Fruit fly (Drosophila melanogaster) whole organism, embryonic: ENCODE results near the gene CG9933.
A peak's percentile ranks its signal among the peaks of the same experiment; 100 is the strongest.

Experiments used
- Adf1 ChIP-seq: fragments of 200-800 bp; sonication (Bioruptor generic); IDR thresholded peaks from 2 replicates; pipeline ENCODE4 v1.3.6; 2022; ENCODE audit warnings: missing biosample characterization, missing genetic modification characterization
- Aef1 ChIP-seq: fragments of 200-800 bp; sonication (Bioruptor generic); IDR thresholded peaks from 3 replicates; pipeline ENCODE4 v1.3.6; 2022; ENCODE audit warnings: missing biosample characterization, missing genetic modification characterization
- CG10209 ChIP-seq: fragments of 200-800 bp; sonication (Bioruptor generic); optimal IDR thresholded peaks from 3 replicates; lab custom pipeline; 2017; ENCODE audit warnings: missing biosample characterization, mild to moderate bottlenecking, missing genetic modification characterization, missing genetic modification reagents
- CG12104 ChIP-seq: fragments of 200-800 bp; sonication (Bioruptor generic); optimal IDR thresholded peaks from 3 replicates; lab custom pipeline; 2016; ENCODE audit warnings: missing biosample characterization, missing genetic modification characterization
- CG13123 ChIP-seq: fragments of 200-800 bp; sonication (Bioruptor generic); optimal IDR thresholded peaks from 2 replicates; lab custom pipeline; 2016; ENCODE audit warnings: missing biosample characterization, missing genetic modification characterization
- CG13894 ChIP-seq: fragments of 200-800 bp; sonication (Bioruptor generic); optimal IDR thresholded peaks from 3 replicates; lab custom pipeline; 2018; ENCODE audit warnings: missing biosample characterization, mild to moderate bottlenecking, missing genetic modification characterization, moderate library complexity
- CG14710 ChIP-seq: fragments of 200-800 bp; sonication (Bioruptor generic); optimal IDR thresholded peaks from 3 replicates; lab custom pipeline; 2019; ENCODE audit warnings: missing biosample characterization, mild to moderate bottlenecking, missing genetic modification characterization, moderate library complexity
- CG17912 ChIP-seq: fragments of 200-800 bp; sonication (Bioruptor generic); optimal IDR thresholded peaks from 2 replicates; lab custom pipeline; 2018; ENCODE audit warnings: missing biosample characterization, mild to moderate bottlenecking, missing genetic modification characterization
- CG2116 ChIP-seq: fragments of 200-800 bp; sonication (Bioruptor generic); optimal IDR thresholded peaks from 3 replicates; lab custom pipeline; 2018; ENCODE audit warnings: missing biosample characterization, mild to moderate bottlenecking, missing genetic modification characterization
- CG2129 ChIP-seq: fragments of 200-800 bp; sonication (Bioruptor generic); IDR thresholded peaks from 2 replicates; pipeline ENCODE4 v1.3.6; 2022; ENCODE audit warnings: missing biosample characterization, missing genetic modification characterization; ENCODE audit not compliant: partially characterized antibody
- CG30431 ChIP-seq: fragments of 200-800 bp; sonication (Bioruptor generic); optimal IDR thresholded peaks from 2 replicates; lab custom pipeline; 2017; ENCODE audit warnings: missing biosample characterization, missing genetic modification characterization
- CG4707 ChIP-seq: fragments of 200-800 bp; sonication (Bioruptor generic); optimal IDR thresholded peaks from 2 replicates; lab custom pipeline; 2018; ENCODE audit warnings: missing biosample characterization, mild to moderate bottlenecking, missing genetic modification characterization, moderate library complexity
- CG4854 ChIP-seq: fragments of 200-800 bp; sonication (Bioruptor generic); optimal IDR thresholded peaks from 2 replicates; lab custom pipeline; 2016; ENCODE audit warnings: missing biosample characterization, missing genetic modification characterization, inconsistent platforms
- CG6765 ChIP-seq: fragments of 200-800 bp; sonication (Bioruptor generic); optimal IDR thresholded peaks from 3 replicates; lab custom pipeline; 2017; ENCODE audit warnings: missing biosample characterization, mild to moderate bottlenecking, missing genetic modification characterization
- CG7745 ChIP-seq: fragments of 200-800 bp; sonication (Bioruptor generic); optimal IDR thresholded peaks from 2 replicates; lab custom pipeline; 2018; ENCODE audit warnings: missing biosample characterization, mild to moderate bottlenecking, missing genetic modification characterization, moderate library complexity
- CG8388 ChIP-seq: fragments of 200-800 bp; sonication (Bioruptor generic); optimal IDR thresholded peaks from 2 replicates; lab custom pipeline; 2019; ENCODE audit warnings: missing biosample characterization, mild to moderate bottlenecking, missing genetic modification characterization, moderate library complexity
- CG9437 ChIP-seq: fragments of 200-800 bp; sonication (Bioruptor generic); optimal IDR thresholded peaks from 2 replicates; lab custom pipeline; 2018; ENCODE audit warnings: missing biosample characterization, mild to moderate bottlenecking, missing genetic modification characterization
- Dip3 ChIP-seq: fragments of 200-800 bp; sonication (Bioruptor generic); optimal IDR thresholded peaks from 3 replicates; lab custom pipeline; 2016; ENCODE audit warnings: missing biosample characterization, missing genetic modification characterization
- Ets65A ChIP-seq: fragments of 200-800 bp; sonication (Bioruptor generic); peaks from one replicate; lab custom pipeline; 2016; ENCODE audit warnings: missing biosample characterization, missing genetic modification characterization
- Fer2 ChIP-seq: fragments of 200-800 bp; sonication (Bioruptor generic); optimal IDR thresholded peaks from 2 replicates; lab custom pipeline; 2018; ENCODE audit warnings: missing biosample characterization, mild to moderate bottlenecking, missing genetic modification characterization, moderate library complexity
- Gsc ChIP-seq: fragments of 200-800 bp; sonication (Bioruptor generic); IDR thresholded peaks from 2 replicates; pipeline ENCODE4 v1.3.6; 2022; ENCODE audit warnings: missing biosample characterization, missing genetic modification characterization
- HmgD ChIP-seq: fragments of 200-800 bp; sonication (Bioruptor generic); optimal IDR thresholded peaks from 3 replicates; lab custom pipeline; 2016; ENCODE audit warnings: missing biosample characterization, missing genetic modification characterization
- Hmr ChIP-seq: fragments of 200-800 bp; sonication (Bioruptor generic); optimal IDR thresholded peaks from 3 replicates; lab custom pipeline; 2017; ENCODE audit warnings: mild to moderate bottlenecking, missing biosample characterization, missing genetic modification reagents, missing genetic modification characterization
- Hsf ChIP-seq: fragments of 200-800 bp; sonication (Bioruptor generic); optimal IDR thresholded peaks from 3 replicates; lab custom pipeline; 2016; ENCODE audit warnings: missing biosample characterization, missing genetic modification characterization
- MESR4 ChIP-seq: fragments of 200-800 bp; sonication (Bioruptor generic); optimal IDR thresholded peaks from 2 replicates; lab custom pipeline; 2018; ENCODE audit warnings: missing biosample characterization, mild to moderate bottlenecking, missing genetic modification characterization, moderate library complexity
- Mad ChIP-seq: fragments of 200-800 bp; sonication (Bioruptor generic); optimal IDR thresholded peaks from 2 replicates; lab custom pipeline; 2016; ENCODE audit warnings: missing biosample characterization, missing genetic modification characterization
- Opbp ChIP-seq: fragments of 200-800 bp; sonication (Bioruptor generic); IDR thresholded peaks from 3 replicates; pipeline ENCODE4 v1.3.6; 2022; ENCODE audit warnings: missing biosample characterization, missing genetic modification characterization; ENCODE audit not compliant: partially characterized antibody
- Side ChIP-seq: fragments of 200-800 bp; sonication (Bioruptor generic); optimal IDR thresholded peaks from 2 replicates; lab custom pipeline; 2016; ENCODE audit warnings: missing biosample characterization, missing genetic modification characterization
- Stat92E ChIP-seq, 3 experiments: fragments of >200 bp in 2 of 3; fragments of 200-800 bp in 1 of 3; sonication (Bioruptor generic) in 1 of 3; optimal IDR thresholded peaks; 2 replicates each; lab custom pipeline; 2017 to 2019; ENCODE audit warnings: missing biosample characterization in 3 of 3, missing genetic modification characterization in 3 of 3, mild to moderate bottlenecking in 1 of 3, moderate library complexity in 1 of 3
- ash1 ChIP-seq: fragments of 200-800 bp; sonication (Bioruptor generic); optimal IDR thresholded peaks from 2 replicates; lab custom pipeline; 2018; ENCODE audit warnings: missing biosample characterization, mild to moderate bottlenecking, missing genetic modification characterization
- bbx ChIP-seq: fragments of 200-800 bp; sonication (Bioruptor generic); IDR thresholded peaks from 2 replicates; pipeline ENCODE4 v1.3.6; 2022; ENCODE audit warnings: missing biosample characterization, missing genetic modification characterization; ENCODE audit not compliant: partially characterized antibody
- caup ChIP-seq: fragments of 200-800 bp; sonication (Bioruptor generic); optimal IDR thresholded peaks from 3 replicates; lab custom pipeline; 2017; ENCODE audit warnings: missing biosample characterization, mild to moderate bottlenecking, missing genetic modification characterization, moderate library complexity; ENCODE audit not compliant: severe bottlenecking
- chinmo ChIP-seq: fragments of 200-800 bp; sonication (Bioruptor generic); IDR thresholded peaks from 4 replicates; pipeline ENCODE4 v1.3.6; 2022; ENCODE audit warnings: missing biosample characterization, missing genetic modification characterization; ENCODE audit not compliant: partially characterized antibody
- chn ChIP-seq: fragments of 200-800 bp; sonication (Bioruptor generic); optimal IDR thresholded peaks from 2 replicates; lab custom pipeline; 2016; ENCODE audit warnings: missing biosample characterization, missing genetic modification characterization
- eve ChIP-seq, 2 experiments: fragments of >200 bp; optimal IDR thresholded peaks; 2 replicates each; lab custom pipeline; 2017; ENCODE audit warnings: missing biosample characterization in 2 of 2, missing genetic modification characterization in 2 of 2
- exex ChIP-seq: fragments of 200-800 bp; sonication (Bioruptor generic); optimal IDR thresholded peaks from 4 replicates; lab custom pipeline; 2018; ENCODE audit warnings: missing biosample characterization, mild to moderate bottlenecking, missing genetic modification characterization, moderate library complexity
- eyg ChIP-seq: fragments of 200-800 bp; sonication (Bioruptor generic); optimal IDR thresholded peaks from 3 replicates; lab custom pipeline; 2016; ENCODE audit warnings: missing biosample characterization, missing genetic modification characterization
- gcm ChIP-seq: fragments of 200-800 bp; sonication (Bioruptor generic); optimal IDR thresholded peaks from 2 replicates; lab custom pipeline; 2019; ENCODE audit warnings: missing biosample characterization, mild to moderate bottlenecking, missing genetic modification characterization, moderate library complexity
- ham ChIP-seq: fragments of 200-800 bp; sonication (Bioruptor generic); IDR thresholded peaks from 2 replicates; pipeline ENCODE4 v1.3.6; 2022; ENCODE audit warnings: missing biosample characterization, missing genetic modification characterization
- lab ChIP-seq: fragments of 200-800 bp; sonication (Bioruptor generic); optimal IDR thresholded peaks from 3 replicates; lab custom pipeline; 2017; ENCODE audit warnings: missing biosample characterization, missing genetic modification characterization, mild to moderate bottlenecking, moderate library complexity, missing genetic modification reagents
- lola ChIP-seq, 3 experiments: fragments of >200 bp in 2 of 3; fragments of 200-800 bp in 1 of 3; sonication (Bioruptor generic) in 1 of 3; optimal IDR thresholded peaks; 2 replicates each; lab custom pipeline; 2017 to 2019; ENCODE audit warnings: missing biosample characterization in 3 of 3, missing genetic modification characterization in 3 of 3, mild to moderate bottlenecking in 1 of 3, moderate library complexity in 1 of 3
- mld ChIP-seq: fragments of 200-800 bp; sonication (Bioruptor generic); IDR thresholded peaks from 3 replicates; pipeline ENCODE4 v1.3.6; 2022; ENCODE audit warnings: missing biosample characterization, missing genetic modification characterization; ENCODE audit not compliant: partially characterized antibody
- otp ChIP-seq: fragments of 200-800 bp; sonication (Bioruptor generic); IDR thresholded peaks from 3 replicates; pipeline ENCODE4, ENCODE4 v1.3.6; 2022; ENCODE audit warnings: missing biosample characterization, missing genetic modification characterization
- pho ChIP-seq: fragments of 200-800 bp; sonication (Bioruptor generic); optimal IDR thresholded peaks from 2 replicates; lab custom pipeline; 2016; ENCODE audit warnings: missing biosample characterization, missing genetic modification characterization
- sr ChIP-seq: fragments of 200-800 bp; sonication (Bioruptor generic); IDR thresholded peaks from 3 replicates; pipeline ENCODE4 v1.3.6; 2022; ENCODE audit warnings: missing biosample characterization, missing genetic modification characterization
- stc ChIP-seq: fragments of 200-800 bp; sonication (Bioruptor generic); IDR thresholded peaks from 2 replicates; pipeline ENCODE4 v1.3.6; 2022; ENCODE audit warnings: missing biosample characterization, missing genetic modification characterization
- sug ChIP-seq: fragments of 200-800 bp; optimal IDR thresholded peaks from 2 replicates; lab custom pipeline; 2019; ENCODE audit warnings: missing biosample characterization, mild to moderate bottlenecking, missing genetic modification characterization, moderate library complexity

The CG9933 gene

dm6 chr2L:13004059-13004870 is 16.8 kb downstream of the CG9933 start, which contains the start of the genes Vha68-1 and mTor (continued):
- TF ChIP-seq CG9437 (GFP tag; lab: Kevin White, UChicago) (peak; percentile 68), pho (peak; percentile 76), Mad (GFP tag; lab: Kevin White, UChicago) (peak; percentile 53), Hsf (peak; percentile 80), CG14710 (tag; lab: Kevin White, UChicago) (peak; percentile 88), chinmo (GFP tag; lab: Robert Waterston, UW) (0 out of 4 replicates have a peak, but pooled peaks have one; percentile 65), stc (GFP tag; lab: Robert Waterston, UW) (no peak), sr (GFP tag; lab: Robert Waterston, UW) (no peak; the same call in 2 of the 3 replicates), Hmr (GFP tag; lab: Kevin White, UChicago) (no peak), ash1 (GFP tag; lab: Kevin White, UChicago) (no peak), Aef1 (GFP tag; lab: Robert Waterston, UW) (peak; percentile 81), Adf1 (peak; percentile 54), Side (GFP tag; lab: Kevin White, UChicago) (peak; percentile 51), otp (GFP tag; lab: Robert Waterston, UW) (0 out of 3 replicates have a peak, but pooled peaks have one; percentile 7), lab (GFP tag; lab: Kevin White, UChicago) (no peak), bbx (GFP tag; lab: Robert Waterston, UW) (peak; percentile 75), lola (GFP tag; optimal IDR thresholded peaks at IDR 0.05; lab: Kevin White, UChicago) (peak in 1 of 3 experiments; percentile 70), caup (GFP tag; lab: Kevin White, UChicago) (peak; percentile 65), CG12104 (GFP tag; lab: Kevin White, UChicago) (peak; percentile 50), CG2116 (GFP tag; lab: Kevin White, UChicago) (peak; percentile 66), CG6765 (GFP tag; lab: Kevin White, UChicago) (peak; percentile 50), CG2129 (GFP tag; lab: Robert Waterston, UW) (no peak), CG30431 (GFP tag; lab: Kevin White, UChicago) (peak; percentile 65), Opbp (GFP tag; lab: Robert Waterston, UW) (peak; percentile 82), Stat92E (GFP tag; optimal IDR thresholded peaks at IDR 0.05; lab: Kevin White, UChicago) (no peak), exex (no peak), CG17912 (GFP tag; lab: Kevin White, UChicago) (no peak), eve (GFP tag; optimal IDR thresholded peaks at IDR 0.05; lab: Kevin White, UChicago) (no peak), HmgD (GFP tag; lab: Kevin White, UChicago) (peak; percentile 35), CG4854 (GFP tag; lab: Kevin White, UChicago) (peak; percentile 60), CG13123 (GFP tag; lab: Kevin White, UChicago) (no peak), sug (tag; lab: Kevin White, UChicago) (no peak), CG10209 (GFP tag; lab: Kevin White, UChicago) (peak; percentile 81), chn (GFP tag; lab: Kevin White, UChicago) (peak; percentile 86), CG8388 (GFP tag; lab: Kevin White, UChicago) (no peak), CG13894 (tag; lab: Kevin White, UChicago) (no peak), gcm (GFP tag; lab: Kevin White, UChicago) (no peak), CG7745 (tag; lab: Kevin White, UChicago) (no peak), Ets65A (GFP tag; lab: Kevin White, UChicago) (peak; percentile 97), ham (GFP tag; lab: Robert Waterston, UW) (peak; percentile 33; the same call in 1 of the 2 replicates), Gsc (GFP tag; lab: Robert Waterston, UW) (peak; percentile 20; the same call in 1 of the 2 replicates), Dip3 (GFP tag; lab: Kevin White, UChicago) (no peak), mld (GFP tag; lab: Robert Waterston, UW) (peak; percentile 47; the same call in 2 of the 3 replicates), CG4707 (GFP tag; lab: Kevin White, UChicago) (no peak), Fer2 (tag; lab: Kevin White, UChicago) (peak; percentile 70), MESR4 (peak; percentile 55), eyg (GFP tag; lab: Kevin White, UChicago) (peak; percentile 31)
